Worm (Caenorhabditis elegans) whole organism, young adult: ENCODE results near the gene chil-11.
A peak's percentile ranks its signal among the peaks of the same experiment; 100 is the strongest.

Source experiments
- B0035.1 ChIP-seq: sonication (generic microtip); optimal IDR thresholded peaks from 2 replicates; lab custom pipeline; 2016; ENCODE audit warnings: missing genetic modification characterization, mild to moderate bottlenecking, missing compliant biosample characterization, missing genotype, missing genetic modification reagents
- B0336.3 ChIP-seq: fragments of 200-800 bp; sonication (Bioruptor generic); IDR thresholded peaks from 2 replicates; pipeline ENCODE4 v1.3.6; 2022; ENCODE audit warnings: missing genetic modification characterization, missing compliant biosample characterization
- C06A6.2 ChIP-seq: fragments of 200-800 bp; sonication (Bioruptor generic); conservative IDR thresholded peaks from 2 replicates; pipeline ENCODE4 v1.3.6; 2022; ENCODE audit warnings: missing genetic modification characterization, missing compliant biosample characterization
- C17E4.6 ChIP-seq: fragments of 200-800 bp; sonication (Bioruptor generic); IDR thresholded peaks from 2 replicates; pipeline ENCODE4 v1.3.6; 2022; ENCODE audit warnings: missing genetic modification reagents, missing genetic modification characterization, missing compliant biosample characterization
- F22D6.2 ChIP-seq: sonication (generic microtip); optimal IDR thresholded peaks from 2 replicates; lab custom pipeline; 2016; ENCODE audit warnings: mild to moderate bottlenecking, missing genetic modification characterization, missing compliant biosample characterization
- F23B12.7 ChIP-seq: sonication (generic microtip); optimal IDR thresholded peaks from 2 replicates; lab custom pipeline; 2017; ENCODE audit warnings: missing genetic modification characterization, mild to moderate bottlenecking, missing compliant biosample characterization, antibody characterized with exemption, moderate library complexity; ENCODE audit not compliant: insufficient read depth
- F39B2.1 ChIP-seq: fragments of 200-800 bp; sonication (Bioruptor generic); IDR thresholded peaks from 2 replicates; pipeline ENCODE4 v1.3.6; 2022; ENCODE audit warnings: missing genetic modification reagents, missing genetic modification characterization, missing compliant biosample characterization
- Y53F4B.3 ChIP-seq: fragments of 200-800 bp; sonication (Bioruptor generic); IDR thresholded peaks from 2 replicates; pipeline ENCODE4 v1.3.6; 2022; ENCODE audit warnings: missing genetic modification reagents, missing genetic modification characterization, missing compliant biosample characterization
- akir-1 ChIP-seq: fragments of 200-800 bp; sonication (Bioruptor generic); optimal IDR thresholded peaks from 2 replicates; lab custom pipeline; 2018; ENCODE audit warnings: mild to moderate bottlenecking, missing genetic modification characterization, moderate library complexity, missing compliant biosample characterization
- attf-3 ChIP-seq: fragments of 200-800 bp; sonication (Bioruptor generic); conservative IDR thresholded peaks from 2 replicates; pipeline ENCODE4 v1.3.6; 2022; ENCODE audit warnings: missing genetic modification reagents, missing genetic modification characterization, missing compliant biosample characterization
- ceh-27 ChIP-seq: fragments of 200-800 bp; sonication (Bioruptor generic); optimal IDR thresholded peaks from 2 replicates; lab custom pipeline; 2018; ENCODE audit warnings: mild to moderate bottlenecking, missing genetic modification characterization, moderate library complexity, missing compliant biosample characterization
- dox-1 ChIP-seq: fragments of 200-800 bp; sonication (Bioruptor generic); IDR thresholded peaks from 2 replicates; pipeline ENCODE4 v1.3.6; 2022; ENCODE audit warnings: missing genetic modification reagents, missing genetic modification characterization, missing compliant biosample characterization
- him-1 ChIP-seq: sonication (generic microtip); optimal IDR thresholded peaks from 2 replicates; lab custom pipeline; 2016; ENCODE audit warnings: missing genotype, missing genetic modification reagents, missing genetic modification characterization, missing compliant biosample characterization
- hmg-20 ChIP-seq: fragments of 200-800 bp; sonication (Bioruptor generic); IDR thresholded peaks from 2 replicates; pipeline ENCODE4 v1.3.6; 2022; ENCODE audit warnings: missing genetic modification reagents, missing genetic modification characterization, missing compliant biosample characterization
- hrde-1 ChIP-seq: sonication (generic microtip); optimal IDR thresholded peaks from 2 replicates; lab custom pipeline; 2016; ENCODE audit warnings: missing genetic modification characterization, mild to moderate bottlenecking, missing compliant biosample characterization, moderate library complexity, missing genotype, missing genetic modification reagents, borderline replicate concordance
- let-607 ChIP-seq, 2 experiments: fragments of 200-800 bp in 1 of 2; sonication (Bioruptor generic) in 1 of 2; sonication (generic microtip) in 1 of 2; optimal IDR thresholded peaks; 2 replicates each; lab custom pipeline; 2016 to 2018; ENCODE audit warnings: mild to moderate bottlenecking in 2 of 2, missing compliant biosample characterization in 2 of 2, missing genetic modification characterization in 2 of 2, moderate library complexity in 2 of 2, missing genotype in 1 of 2
- madf-10 ChIP-seq: sonication (generic microtip); optimal IDR thresholded peaks from 2 replicates; lab custom pipeline; 2016; ENCODE audit warnings: mild to moderate bottlenecking, missing genetic modification characterization, missing compliant biosample characterization
- mel-28 ChIP-seq: sonication (generic microtip); optimal IDR thresholded peaks from 2 replicates; lab custom pipeline; 2016; ENCODE audit warnings: borderline replicate concordance, mild to moderate bottlenecking, missing genetic modification characterization, missing compliant biosample characterization
- mes-4 ChIP-seq: sonication (generic microtip); optimal IDR thresholded peaks from 2 replicates; lab custom pipeline; 2016; ENCODE audit warnings: missing genotype, missing genetic modification characterization, missing compliant biosample characterization
- mxl-1 ChIP-seq: sonication (generic microtip); optimal IDR thresholded peaks from 2 replicates; lab custom pipeline; 2016; ENCODE audit warnings: missing genetic modification characterization, missing compliant biosample characterization
- nfyb-1 ChIP-seq: fragments of 200-800 bp; sonication (Bioruptor generic); IDR thresholded peaks from 2 replicates; pipeline ENCODE4 v1.3.6; 2022; ENCODE audit warnings: missing genetic modification reagents, missing genetic modification characterization, missing compliant biosample characterization
- nhr-120 ChIP-seq: fragments of 200-800 bp; sonication (Bioruptor generic); IDR thresholded peaks from 2 replicates; pipeline ENCODE4 v1.3.6; 2022; ENCODE audit warnings: missing genetic modification characterization, missing compliant biosample characterization
- nhr-179 ChIP-seq: sonication (generic microtip); optimal IDR thresholded peaks from 2 replicates; lab custom pipeline; 2016; ENCODE audit warnings: mild to moderate bottlenecking, missing genetic modification characterization, missing compliant biosample characterization
- nhr-90 ChIP-seq: sonication (generic microtip); optimal IDR thresholded peaks from 2 replicates; lab custom pipeline; 2016; ENCODE audit warnings: missing genotype, mild to moderate bottlenecking, missing genetic modification characterization, missing compliant biosample characterization
- rpc-1 ChIP-seq, 2 experiments: fragments of 150-350 bp in 1 of 2; sonication (generic microtip) in 1 of 2; optimal IDR thresholded peaks; 2 replicates each; lab custom pipeline; 2014 to 2018; ENCODE audit warnings: missing biosample characterization in 1 of 2, missing genetic modification characterization in 1 of 2, missing genetic modification reagents in 1 of 2, missing genotype in 1 of 2
- snpc-1.1 ChIP-seq: sonication (generic microtip); optimal IDR thresholded peaks from 2 replicates; lab custom pipeline; 2017; ENCODE audit warnings: missing genetic modification characterization, mild to moderate bottlenecking, missing compliant biosample characterization, antibody characterized with exemption, moderate library complexity, missing genotype, missing genetic modification reagents; ENCODE audit not compliant: insufficient read depth
- tbx-9 ChIP-seq: sonication (generic microtip); optimal IDR thresholded peaks from 2 replicates; lab custom pipeline; 2016; ENCODE audit warnings: borderline replicate concordance, missing genetic modification characterization, inconsistent platforms, missing compliant biosample characterization
- zfh-2 ChIP-seq: fragments of 200-800 bp; sonication (Bioruptor generic); conservative IDR thresholded peaks from 2 replicates; pipeline ENCODE4 v1.3.6; 2022; ENCODE audit warnings: missing genetic modification reagents, missing genetic modification characterization, missing compliant biosample characterization
- ztf-22 ChIP-seq: fragments of 200-800 bp; sonication (Bioruptor generic); optimal IDR thresholded peaks from 2 replicates; lab custom pipeline; 2018; ENCODE audit warnings: mild to moderate bottlenecking, missing genetic modification characterization, moderate library complexity, missing compliant biosample characterization

Gene chil-11

DNA sequence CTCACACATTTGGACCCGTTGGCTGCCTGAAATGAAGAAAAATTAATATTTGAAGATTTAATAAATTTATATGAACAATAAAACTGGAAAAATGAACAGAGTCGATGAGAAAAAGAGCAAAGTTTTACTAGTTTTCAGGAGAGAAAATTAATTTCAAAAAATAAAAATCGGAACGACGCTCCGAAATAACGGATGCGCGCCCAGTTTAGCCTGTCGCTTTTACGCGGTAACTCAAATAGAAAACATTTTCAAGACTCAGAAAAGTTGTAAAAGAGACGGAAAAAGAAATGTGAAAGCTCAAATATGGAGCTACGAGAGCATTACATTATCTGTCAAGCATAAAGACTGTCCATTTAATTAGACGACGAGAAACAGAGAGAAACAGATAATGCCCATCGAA lies 37.7 kb upstream of the chil-11 start, which contains the start of the genes C55C3.73 and perm-5:
C55C3.73 (minus strand) TSS at position 9 of the 400 bp plus-strand sequence.
perm-5 (minus strand) TSS at position 26 of the 400 bp plus-strand sequence.
- TF ChIP-seq hrde-1 (tag; lab: Kevin White, UChicago): no peak
- peak; percentile 85 for TF ChIP-seq attf-3 (GFP tag; lab: Robert Waterston, UW)
- no peak for TF ChIP-seq mes-4 (tag; lab: Kevin White, UChicago)

DNA sequence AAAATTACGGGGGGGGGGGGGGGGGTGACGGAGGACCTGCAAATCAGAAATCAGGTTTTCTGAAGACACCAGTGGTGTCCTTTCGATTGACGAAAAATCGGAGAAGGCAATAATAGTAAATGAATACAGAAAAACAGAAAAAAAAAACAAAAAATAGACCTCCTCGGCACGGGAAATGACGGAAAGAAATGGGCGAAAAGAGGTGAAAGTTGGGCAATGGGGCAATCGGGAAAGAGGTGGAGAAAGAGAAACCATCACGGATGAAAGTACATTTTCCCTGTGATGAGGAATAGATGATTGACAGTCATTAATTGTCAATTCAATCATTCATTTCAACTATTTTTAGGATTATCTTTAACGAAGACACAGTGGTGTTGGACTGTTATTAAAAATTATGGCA lies 37.2 kb upstream of the chil-11 start:
- TF ChIP-seq akir-1: no peak
- TF ChIP-seq ceh-27 (GFP tag; lab: Kevin White, UChicago): no peak
- no peak for TF ChIP-seq nhr-179
- no peak for TF ChIP-seq F22D6.2 (tag; lab: Kevin White, UChicago)
- no peak for TF ChIP-seq C17E4.6 (GFP tag; lab: Robert Waterston, UW)
- no peak for TF ChIP-seq mxl-1 (tag; lab: Kevin White, UChicago)
- no peak for TF ChIP-seq nhr-120 (GFP tag; lab: Robert Waterston, UW)
- no peak for TF ChIP-seq zfh-2 (GFP tag; lab: Robert Waterston, UW)

ce11 chrIV:5706603-5707002 lies 34.5 kb upstream of the chil-11 start:
- TF ChIP-seq nhr-90 (tag; lab: Kevin White, UChicago) (no peak), rpc-1 (optimal IDR thresholded peaks at IDR 0.05; lab: Kevin White, UChicago) (no peak), rpc-1 (tag; optimal IDR thresholded peaks at IDR 0.05; lab: Kevin White, UChicago) (no peak), dox-1 (GFP tag; lab: Robert Waterston, UW) (no peak), him-1 (no peak), F39B2.1 (GFP tag; lab: Robert Waterston, UW) (no peak), let-607 (tag; optimal IDR thresholded peaks at IDR 0.05; lab: Kevin White, UChicago) (no peak), mel-28 (tag; lab: Kevin White, UChicago) (no peak), hmg-20 (GFP tag; lab: Robert Waterston, UW) (no peak), madf-10 (tag; lab: Kevin White, UChicago) (no peak), ztf-22 (GFP tag; lab: Kevin White, UChicago) (no peak), Y53F4B.3 (no peak)

DNA sequence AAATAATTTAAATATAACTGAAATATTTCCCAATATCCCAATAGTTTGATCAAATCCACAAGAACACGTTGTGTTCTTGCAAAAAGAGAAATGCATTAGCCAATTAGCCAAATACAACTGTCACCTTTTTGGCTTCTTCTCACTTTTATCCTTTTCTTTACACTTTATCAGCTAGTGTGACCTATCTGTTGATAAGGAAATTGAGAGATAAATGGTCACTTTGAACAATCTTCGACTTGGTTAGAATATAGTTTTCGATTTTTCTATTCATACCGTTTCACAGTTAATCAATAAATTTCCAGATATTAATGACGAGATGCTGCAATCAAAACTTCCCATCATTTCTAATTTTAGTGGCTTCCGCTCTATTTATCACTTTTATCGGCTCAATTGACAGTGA lies 32.3 kb upstream of the chil-11 start, which contains the start of gene C55C3.1:
C55C3.1 (plus strand) TSS at position 301 of the 400 bp plus-strand sequence.
- TF ChIP-seq snpc-1.1 (tag; lab: Kevin White, UChicago) (no peak), B0336.3 (GFP tag; lab: Robert Waterston, UW) (no peak)

- TF ChIP-seq F23B12.7 (tag; lab: Kevin White, UChicago) (no peak), nfyb-1 (GFP tag; lab: Robert Waterston, UW) (peak; percentile 85)
These were observed 25.6 kb upstream of the chil-11 start for ce11 chrIV:5715341-5716112.

DNA sequence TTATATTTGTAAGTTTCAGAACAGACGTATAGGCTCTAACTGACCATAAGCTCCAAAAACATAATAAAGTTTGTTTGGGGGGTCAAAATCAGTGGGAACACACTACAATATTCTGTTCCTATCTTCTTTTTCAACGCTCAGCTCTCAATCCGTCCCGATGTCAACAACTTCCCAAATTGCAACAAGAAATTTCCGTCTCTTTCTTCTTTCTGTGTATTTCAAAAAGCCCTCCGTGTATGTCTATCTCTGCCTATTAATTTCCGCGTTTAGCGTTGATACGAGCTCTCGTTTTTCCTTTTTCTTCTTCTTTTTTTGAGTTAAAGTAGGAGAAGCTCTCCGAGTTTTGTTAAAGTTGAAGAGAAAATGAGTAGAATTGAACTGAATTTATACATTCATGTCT lies 17.5 kb upstream of the chil-11 start:
- TF ChIP-seq ceh-27 (GFP tag; lab: Kevin White, UChicago) (no peak), tbx-9 (no peak), B0035.1 (tag; lab: Kevin White, UChicago) (no peak), C06A6.2 (GFP tag; lab: Robert Waterston, UW) (no peak)
